Worm (Caenorhabditis elegans): ENCODE results near the gene sec-31.

Gene sec-31

DNA sequence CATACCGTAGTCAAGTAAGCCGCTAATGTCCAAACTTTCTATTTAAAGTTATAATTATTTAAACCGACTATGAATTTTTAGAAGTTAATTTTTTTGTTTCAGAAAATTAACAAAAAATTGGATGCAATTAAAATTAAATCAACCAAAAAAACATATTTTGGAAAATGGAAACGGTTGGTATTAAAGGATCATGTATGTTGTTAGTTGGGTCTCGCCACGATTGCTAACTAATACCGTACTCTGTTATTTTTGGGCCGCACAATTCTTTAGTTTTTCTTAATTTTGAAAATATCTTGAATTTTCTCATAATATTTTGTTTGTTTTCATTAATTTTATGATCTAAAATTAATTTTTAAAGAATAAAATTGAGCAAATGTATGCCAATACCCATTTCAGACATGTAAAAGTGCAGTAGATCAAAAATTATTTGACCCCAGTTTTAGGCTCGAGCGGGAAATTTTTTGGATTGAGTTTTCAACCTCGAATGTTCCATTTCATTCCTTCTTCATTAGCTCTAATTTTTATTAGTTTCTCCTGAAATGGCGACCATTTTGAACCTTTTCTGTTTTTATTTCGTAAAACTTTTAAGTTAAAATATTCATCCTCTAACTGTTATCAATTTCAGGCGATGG is 890 bp upstream of the sec-31 start, which contains the start of gene cbd-1:
cbd-1 (plus strand) TSS at position 626 of the 632 bp plus-strand sequence.
- TF ChIP-seq dao-5 (tag; optimal IDR thresholded peaks at IDR 0.05) (no peak), him-1 (tag; optimal IDR thresholded peaks at IDR 0.05) (no peak), W03F9.2 (tag; optimal IDR thresholded peaks at IDR 0.05) (no peak)

DNA sequence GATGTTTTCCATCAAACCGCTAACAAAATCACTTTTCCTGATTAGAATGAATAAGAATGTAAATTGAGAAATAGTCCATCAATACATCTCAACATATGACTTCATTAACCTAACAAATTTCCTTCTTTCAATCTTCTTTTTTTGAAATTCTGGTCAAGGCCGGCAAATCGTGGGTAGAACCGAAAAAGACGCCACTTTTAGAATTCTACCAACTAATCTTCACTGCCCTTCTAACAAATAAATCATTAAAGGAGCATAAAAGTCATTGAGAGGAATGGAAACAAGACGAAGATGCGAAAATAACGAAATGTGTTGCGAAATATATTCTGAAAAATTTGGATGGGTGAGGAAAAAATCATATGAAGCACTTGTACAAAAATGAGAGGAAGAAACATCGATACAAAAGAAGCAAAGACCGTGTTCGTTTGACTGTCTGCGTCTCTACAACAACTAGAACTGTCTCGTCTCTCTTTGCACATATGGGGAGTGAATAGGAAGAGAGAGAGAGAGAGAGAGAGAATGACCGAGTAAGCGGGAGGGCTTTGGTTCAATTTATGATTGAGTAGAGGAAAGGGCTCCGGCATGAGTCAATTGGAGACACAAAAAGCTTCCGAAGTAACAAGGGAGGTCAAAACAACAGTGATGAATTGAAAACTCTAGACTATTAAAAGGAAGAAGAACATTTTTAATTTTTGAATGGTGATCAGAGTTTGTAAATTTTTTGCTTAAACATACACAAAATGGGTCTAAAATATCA is 7.6 kb downstream of the sec-31 start:
- TF ChIP-seq him-1 (tag; optimal IDR thresholded peaks at IDR 0.05) (no peak), dao-5 (tag; optimal IDR thresholded peaks at IDR 0.05) (no peak), W03F9.2 (tag; optimal IDR thresholded peaks at IDR 0.05) (no peak)

DNA sequence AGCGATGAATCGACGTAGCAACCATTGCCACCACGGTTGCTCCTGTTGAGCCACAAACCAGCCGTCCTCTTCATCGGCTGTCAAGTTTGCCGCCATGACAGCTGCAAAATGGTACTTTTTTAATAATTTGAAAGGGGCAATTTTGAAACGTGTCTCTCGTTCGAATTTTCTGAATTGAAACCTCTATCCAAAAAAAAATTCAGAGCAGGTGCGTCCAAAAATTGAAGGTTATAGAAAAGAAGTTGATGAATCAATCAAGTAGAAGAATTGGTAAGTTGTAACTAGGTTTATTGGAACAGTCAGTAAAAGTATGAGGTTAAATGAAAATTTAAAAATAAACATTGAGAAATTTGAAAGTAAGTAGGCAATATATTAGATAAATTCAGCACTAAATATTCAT is 10.2 kb downstream of the sec-31 start, which contains the start of gene T01G1.4:
T01G1.4 (minus strand) TSS at position 101 of the 400 bp plus-strand sequence.
- TF ChIP-seq dao-5 (tag; optimal IDR thresholded peaks at IDR 0.05) (no peak), W03F9.2 (tag; optimal IDR thresholded peaks at IDR 0.05) (no peak), him-1 (tag; optimal IDR thresholded peaks at IDR 0.05) (no peak)

DNA sequence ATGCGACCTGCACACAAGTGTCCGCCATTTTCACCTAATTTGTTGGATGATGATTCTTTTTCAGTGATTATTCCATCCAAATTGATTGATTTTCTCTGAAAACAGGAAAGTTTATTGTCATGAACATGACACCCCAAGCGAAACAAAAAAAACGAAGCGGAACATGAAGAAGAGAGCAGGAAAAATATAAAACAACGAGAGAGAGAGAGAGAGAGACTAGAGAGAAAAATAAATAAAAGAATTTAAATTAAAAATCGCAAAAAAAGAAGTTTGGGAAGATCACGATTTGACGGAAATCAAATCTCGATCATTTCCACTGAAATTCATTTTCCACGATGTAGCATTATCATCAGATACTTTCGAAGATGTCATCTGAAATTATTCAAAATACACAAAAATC is 11.8 kb downstream of the sec-31 start, which contains the start of gene klp-12:
klp-12 (minus strand) TSS at position 101 of the 400 bp plus-strand sequence.
- TF ChIP-seq dao-5 (tag; optimal IDR thresholded peaks at IDR 0.05) (no peak), W03F9.2 (tag; optimal IDR thresholded peaks at IDR 0.05) (no peak), him-1 (tag; optimal IDR thresholded peaks at IDR 0.05) (no peak)

DNA sequence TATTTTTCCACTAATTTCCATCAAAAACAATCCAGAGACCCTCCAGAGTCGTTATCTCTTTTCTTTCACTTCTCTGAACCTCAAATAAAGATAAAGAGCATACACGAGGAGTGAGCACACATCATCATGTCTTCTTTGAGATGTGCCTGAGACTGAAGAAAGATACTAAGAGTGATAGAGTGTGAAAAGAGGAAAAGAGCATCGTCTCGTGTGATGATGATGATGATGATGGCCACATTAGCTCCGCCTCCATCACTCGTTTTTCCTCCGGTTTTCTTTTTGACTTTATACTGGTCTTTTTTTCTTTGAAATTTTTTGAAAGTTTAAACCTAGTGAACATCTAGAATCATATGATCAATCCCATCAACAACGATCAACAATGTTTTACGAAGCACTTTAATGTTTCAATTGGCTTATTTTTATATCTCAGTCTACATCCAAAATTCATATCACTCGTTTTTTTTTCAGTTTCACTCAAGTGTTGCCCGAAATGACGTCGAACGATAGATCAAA is 17.6 kb downstream of the sec-31 start, which contains the start of gene T01G1.2:
T01G1.2 (plus strand) TSS at position 463 of the 513 bp plus-strand sequence.
- TF ChIP-seq W03F9.2 (tag; optimal IDR thresholded peaks at IDR 0.05): no peak
- no peak for TF ChIP-seq him-1 (tag; optimal IDR thresholded peaks at IDR 0.05)
- TF ChIP-seq dao-5 (tag; optimal IDR thresholded peaks at IDR 0.05): no peak

DNA sequence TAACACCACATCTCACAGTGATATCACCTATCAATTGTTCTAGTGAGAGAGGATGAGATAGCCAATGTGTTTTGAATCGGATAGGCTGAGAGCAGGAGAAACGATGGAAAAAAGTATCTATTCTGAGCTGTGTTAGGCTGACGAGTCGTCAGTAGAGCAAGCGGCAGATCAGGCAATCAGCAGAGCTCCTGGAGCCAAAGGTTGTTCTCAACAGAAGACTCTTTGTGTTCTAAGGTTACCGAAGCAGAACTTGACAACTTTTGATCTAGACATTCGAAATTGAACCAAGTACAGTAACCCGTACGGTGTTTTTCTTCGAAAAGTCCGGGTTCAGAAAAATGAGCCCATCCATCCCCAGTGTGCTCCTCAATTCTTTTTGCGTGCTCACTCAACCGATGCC is 18.8 kb downstream of the sec-31 start:
- TF ChIP-seq W03F9.2 (tag; optimal IDR thresholded peaks at IDR 0.05) (no peak), dao-5 (tag; optimal IDR thresholded peaks at IDR 0.05) (no peak), him-1 (tag; optimal IDR thresholded peaks at IDR 0.05) (no peak)

DNA sequence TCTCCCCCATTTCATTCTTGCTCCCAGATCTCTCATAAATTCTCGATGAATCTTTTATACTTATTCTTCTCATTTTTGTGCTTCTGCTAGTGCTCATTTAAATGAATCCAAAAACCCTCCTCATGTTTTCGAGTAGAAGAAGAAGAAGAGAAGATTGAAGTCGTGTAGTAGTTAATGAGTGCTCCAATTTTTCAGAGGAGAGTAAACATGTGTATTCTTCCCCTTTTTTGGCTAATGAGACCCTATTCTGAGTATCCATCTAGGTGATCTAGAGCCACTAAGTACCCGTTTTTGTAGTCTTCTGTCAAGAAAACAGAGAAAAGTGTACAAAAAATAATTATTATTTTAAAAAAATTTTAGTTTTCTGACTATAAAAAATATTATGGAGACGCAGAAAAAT is 20.0 kb downstream of the sec-31 start:
- no peak for TF ChIP-seq him-1 (tag; optimal IDR thresholded peaks at IDR 0.05)
- TF ChIP-seq W03F9.2 (tag; optimal IDR thresholded peaks at IDR 0.05): no peak
- no peak for TF ChIP-seq dao-5 (tag; optimal IDR thresholded peaks at IDR 0.05)

DNA sequence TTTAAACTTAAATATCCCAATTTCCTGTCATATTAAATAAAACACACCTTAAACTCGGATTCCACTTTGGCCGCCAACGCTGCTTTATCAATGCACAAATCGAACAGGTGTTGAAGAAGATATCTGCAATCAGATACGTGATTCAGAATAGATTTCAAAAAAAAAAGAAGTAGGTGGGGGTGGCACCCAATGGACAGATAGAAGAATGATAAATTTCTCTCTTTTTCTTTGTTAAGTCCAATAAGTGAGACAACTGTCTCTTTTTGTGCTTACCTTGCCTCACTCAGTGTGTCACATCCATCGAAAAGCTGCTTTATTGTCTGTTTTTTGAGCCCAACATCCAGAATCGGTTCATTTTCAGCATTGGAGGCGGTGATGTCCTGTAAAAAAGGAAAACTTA is 20.8 kb downstream of the sec-31 start:
- no peak for TF ChIP-seq him-1 (tag; optimal IDR thresholded peaks at IDR 0.05)

DNA sequence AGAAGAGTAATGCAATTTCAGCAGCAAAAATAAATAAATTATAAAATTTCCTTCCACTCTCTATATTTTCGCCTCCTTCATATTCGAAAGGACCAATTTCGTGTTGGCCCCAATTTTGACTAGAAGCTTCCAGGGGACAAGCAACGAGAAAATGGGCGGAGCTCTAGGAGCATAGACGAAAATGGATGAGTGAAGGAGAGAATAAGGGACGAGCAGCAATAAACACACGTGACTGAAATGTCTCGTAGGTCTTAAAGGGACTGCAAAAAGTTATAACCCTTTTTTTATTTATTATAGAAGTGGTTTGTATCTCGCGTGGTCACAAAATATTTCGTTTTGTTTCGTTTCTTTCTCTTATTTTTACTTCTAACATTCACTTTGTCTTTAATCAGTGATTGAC is 21.8 kb downstream of the sec-31 start:
- TF ChIP-seq dao-5 (tag; optimal IDR thresholded peaks at IDR 0.05) (no peak), him-1 (tag; optimal IDR thresholded peaks at IDR 0.05) (peak; percentile 46), W03F9.2 (tag; optimal IDR thresholded peaks at IDR 0.05) (no peak)

DNA sequence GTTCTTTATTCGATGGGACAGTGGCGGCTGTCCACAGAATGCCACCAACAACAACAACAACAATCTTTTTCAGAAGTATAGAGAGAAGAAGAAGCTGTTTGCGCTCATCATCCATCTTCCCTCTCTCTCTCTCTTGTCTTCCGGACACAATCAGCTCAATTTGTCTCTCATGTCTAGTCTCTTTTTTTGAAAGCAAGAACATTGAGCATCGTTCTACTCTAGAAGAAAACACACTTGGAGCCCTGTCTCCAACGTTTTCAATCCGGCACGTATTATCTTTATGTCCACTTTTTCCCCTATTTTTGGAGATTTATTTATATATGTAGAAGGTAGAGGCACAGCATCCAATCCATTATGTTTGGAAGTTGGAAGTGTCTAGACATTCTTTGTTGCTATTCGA is 22.8 kb downstream of the sec-31 start:
- TF ChIP-seq dao-5 (tag; optimal IDR thresholded peaks at IDR 0.05): no peak

DNA sequence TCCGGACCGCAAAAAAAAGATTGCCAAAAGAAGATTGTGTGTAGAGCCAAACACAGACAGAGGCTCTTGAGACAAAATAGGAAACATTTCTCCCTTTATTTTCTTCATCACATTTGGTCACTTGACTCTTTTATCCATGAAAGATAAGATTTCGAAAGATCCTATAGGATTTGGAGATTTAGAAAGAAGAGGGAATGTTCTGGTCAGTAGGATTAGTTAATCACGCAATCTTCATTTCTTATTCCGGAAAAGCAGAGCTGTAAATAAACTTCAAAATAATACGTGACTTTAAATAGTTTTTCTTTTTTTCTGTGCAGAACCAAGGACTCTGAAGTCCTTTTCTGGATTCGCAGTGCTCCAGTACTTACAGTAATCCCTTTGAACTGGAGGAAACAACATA is 24.3 kb downstream of the sec-31 start:
- no peak for TF ChIP-seq him-1 (tag; optimal IDR thresholded peaks at IDR 0.05)
- TF ChIP-seq dao-5 (tag; optimal IDR thresholded peaks at IDR 0.05): no peak
- no peak for TF ChIP-seq W03F9.2 (tag; optimal IDR thresholded peaks at IDR 0.05)

DNA sequence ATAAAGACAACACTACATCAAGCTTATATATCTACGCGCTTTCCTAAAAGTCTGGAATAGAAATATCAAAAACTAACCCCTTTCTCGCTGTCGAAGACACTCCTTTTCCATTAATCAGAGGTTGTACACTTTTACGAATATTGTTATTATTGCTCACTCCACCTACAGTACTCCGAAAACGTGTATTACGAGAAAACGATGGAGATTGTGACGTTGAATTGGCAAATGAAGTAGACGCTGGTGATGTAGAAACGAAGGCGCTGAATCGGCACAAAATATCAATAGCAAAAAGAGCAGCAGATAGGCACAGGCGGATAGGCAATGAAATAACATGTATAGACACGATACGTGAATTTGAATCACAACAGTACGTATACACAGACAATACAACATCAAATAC is 27.3 kb downstream of the sec-31 start:
- TF ChIP-seq W03F9.2 (tag; optimal IDR thresholded peaks at IDR 0.05) (no peak), dao-5 (tag; optimal IDR thresholded peaks at IDR 0.05) (no peak), him-1 (tag; optimal IDR thresholded peaks at IDR 0.05) (no peak)

DNA sequence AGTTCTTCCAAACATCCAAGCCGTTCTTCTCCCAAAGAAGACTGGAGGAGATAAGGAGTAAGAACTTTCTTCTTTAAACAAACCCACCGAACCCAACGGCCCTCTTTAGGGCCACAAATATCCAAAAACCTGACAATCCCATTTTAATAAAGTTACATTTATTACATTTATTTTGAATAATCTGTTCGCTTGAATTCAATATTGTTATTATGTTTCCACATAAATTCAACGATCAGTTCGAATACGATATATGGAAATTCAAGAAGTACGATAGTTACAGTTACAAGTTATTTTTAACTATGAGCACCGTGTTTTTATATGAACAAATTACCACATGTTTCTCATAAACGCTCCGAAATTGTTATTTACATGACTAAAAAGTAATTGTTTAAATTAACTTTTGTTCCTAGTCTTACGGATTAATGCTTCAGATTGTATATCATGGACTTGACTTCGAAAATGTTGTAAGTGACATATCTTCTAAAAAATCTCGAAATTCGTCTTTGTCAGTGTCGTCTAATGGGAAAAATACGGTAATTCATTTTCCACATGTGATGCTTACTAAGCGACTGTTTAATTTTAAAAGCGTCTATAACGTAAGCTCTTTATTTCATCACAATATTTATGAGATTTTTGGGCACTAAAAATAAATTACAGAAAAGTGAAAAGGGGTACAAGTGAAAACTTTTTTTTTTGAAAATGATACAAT is 30.7 kb downstream of the sec-31 start:
- TF ChIP-seq dao-5 (tag; optimal IDR thresholded peaks at IDR 0.05): no peak
- TF ChIP-seq him-1 (tag; optimal IDR thresholded peaks at IDR 0.05): no peak
- no peak for TF ChIP-seq W03F9.2 (tag; optimal IDR thresholded peaks at IDR 0.05)

DNA sequence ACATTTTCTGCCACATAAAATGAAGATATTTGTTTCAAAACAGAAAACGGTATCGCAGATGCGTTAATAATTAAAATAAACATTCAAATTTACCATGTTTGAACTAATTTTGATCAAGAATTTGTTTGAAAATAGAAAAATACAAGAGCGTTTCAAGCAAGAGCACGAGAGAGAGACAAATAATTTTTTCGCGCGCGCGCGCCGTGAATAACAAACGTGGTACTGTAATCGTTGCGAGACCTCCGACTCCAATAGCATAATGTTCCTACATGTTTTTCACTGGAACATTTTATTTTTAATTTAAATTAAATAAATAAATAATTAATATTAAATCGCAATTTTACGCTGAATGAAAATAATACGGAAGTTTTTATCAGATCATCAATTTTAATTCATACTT is 34.6 kb downstream of the sec-31 start, which contains the start of gene F54E12.2:
F54E12.2 (minus strand) TSS at position 164 of the 400 bp plus-strand sequence.
- TF ChIP-seq dao-5 (tag; optimal IDR thresholded peaks at IDR 0.05) (no peak), W03F9.2 (tag; optimal IDR thresholded peaks at IDR 0.05) (peak; percentile 51)
